Worm (Caenorhabditis elegans) whole organism, dauer: ENCODE data around the gene srh-269.

Source experiments
- unc-62 ChIP-seq: sonication (generic microtip); optimal IDR thresholded peaks from 2 replicates; lab custom pipeline; 2017; ENCODE audit warnings: missing biosample characterization, missing genetic modification reagents, missing genetic modification characterization

The srh-269 gene

ce11 chrV:16573168-16573567 is 18.7 kb downstream of the srh-269 start, which contains the start of gene str-149:
Gene str-149, plus strand, starts transcription at chrV:16573468.
- TF ChIP-seq unc-62, result no peak

DNA sequence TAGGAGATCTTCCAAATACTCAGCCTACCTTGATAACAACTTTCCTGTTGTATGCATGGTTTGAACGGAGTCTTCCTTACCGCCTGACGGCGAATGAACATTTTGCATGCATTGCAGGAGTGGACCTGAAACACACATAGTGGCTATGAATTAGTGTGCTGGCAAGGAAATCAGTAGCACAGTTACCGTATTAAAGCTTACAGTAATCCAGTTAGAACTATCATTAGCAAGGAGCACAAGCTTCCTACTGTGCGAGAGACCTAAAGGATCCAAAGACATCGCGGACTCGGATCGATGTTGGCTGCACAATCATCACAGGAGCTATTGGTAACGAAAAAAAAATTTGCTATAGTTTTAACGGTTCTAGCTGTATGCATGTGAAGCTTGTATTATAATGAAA is 21.1 kb downstream of the srh-269 start, which contains the start of gene nhr-233:
Gene nhr-233, minus strand, starts transcription at position 101 of the 400 bp plus-strand sequence.
- TF ChIP-seq unc-62, result no peak

ce11 chrV:16568056-16568455 is 23.8 kb downstream of the srh-269 start:
- TF ChIP-seq unc-62, result no peak

DNA sequence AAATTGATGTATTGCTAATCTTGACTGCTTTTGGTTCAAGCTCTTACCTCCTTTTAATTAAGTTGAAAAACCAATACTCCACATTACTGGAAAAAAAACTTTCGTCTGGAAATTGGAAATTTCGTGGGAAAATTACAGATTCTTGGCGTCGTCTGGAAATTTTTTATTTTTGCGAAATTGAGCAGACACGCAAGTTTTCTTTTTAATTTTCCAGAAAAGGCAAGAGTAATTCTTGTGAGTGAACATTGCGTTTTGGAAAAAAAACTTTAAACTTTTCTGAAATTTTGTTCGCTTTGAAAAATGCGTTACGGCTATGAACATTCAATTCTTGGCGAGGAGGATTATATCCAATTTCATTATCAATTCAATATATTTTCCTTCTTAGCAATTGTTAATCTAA is 26.2 kb downstream of the srh-269 start, which contains the start of gene sru-45:
Gene sru-45, plus strand, starts transcription at position 301 of the 400 bp plus-strand sequence.
- no peak for TF ChIP-seq unc-62

DNA sequence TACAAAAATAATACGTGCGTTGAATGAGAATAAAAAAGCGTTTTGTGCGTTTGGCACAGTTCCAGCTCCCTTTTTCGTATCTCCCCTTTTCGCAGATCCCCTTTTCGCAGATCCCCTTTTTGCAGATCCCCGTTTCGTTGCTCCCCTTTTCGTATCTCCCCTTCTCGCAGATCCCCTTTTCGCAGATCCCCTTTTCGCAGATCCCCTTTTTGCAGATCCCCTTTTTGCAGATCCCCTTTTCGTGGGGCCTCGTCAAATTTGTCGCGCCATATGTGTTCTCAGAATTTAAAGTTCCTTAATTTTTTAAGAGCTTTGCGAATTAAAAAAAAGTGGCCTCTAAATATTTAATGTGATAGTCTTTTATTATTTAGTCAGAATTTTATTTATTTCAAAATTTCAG is 38.9 kb downstream of the srh-269 start, which contains the start of gene Y32B12B.4:
Gene Y32B12B.4, plus strand, starts transcription at position 399 of the 400 bp plus-strand sequence.
- no peak for TF ChIP-seq unc-62

ce11 chrV:16550680-16551079 is 41.2 kb downstream of the srh-269 start, which contains the start of gene srbc-65:
Gene srbc-65, plus strand, starts transcription at chrV:16550980.
- no peak for TF ChIP-seq unc-62

DNA sequence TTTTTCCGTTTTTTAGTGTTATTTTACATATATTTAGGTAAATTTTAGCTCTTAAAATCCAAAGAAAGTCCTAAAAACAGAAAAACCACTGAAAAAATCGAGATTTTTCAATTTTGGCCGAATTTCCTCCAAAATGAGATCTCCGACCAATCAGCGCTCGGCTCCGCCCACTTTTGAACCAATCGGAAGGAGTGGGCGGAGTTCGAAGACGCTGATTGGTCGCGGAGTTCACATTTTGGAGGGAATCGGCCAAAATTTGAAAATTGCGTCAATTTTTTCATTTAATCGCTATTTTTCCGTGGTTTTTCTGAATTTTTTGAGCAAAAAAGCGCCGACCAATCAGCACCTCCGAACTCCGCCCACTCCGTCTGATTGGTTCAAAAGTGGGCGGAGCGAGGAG is 51.2 kb downstream of the srh-269 start:
- no peak for TF ChIP-seq unc-62
